Fruit fly (Drosophila melanogaster) ovary, adult (tissue): ENCODE results near the gene Tb.

Source experiments
- CG17801 ChIP-seq: fragments of 200-800 bp; optimal IDR thresholded peaks from 2 replicates; lab custom pipeline; 2019; ENCODE audit warnings: missing biosample characterization, mild to moderate bottlenecking, missing genetic modification characterization, moderate library complexity; ENCODE audit not compliant: partially characterized antibody

The Tb gene

DNA sequence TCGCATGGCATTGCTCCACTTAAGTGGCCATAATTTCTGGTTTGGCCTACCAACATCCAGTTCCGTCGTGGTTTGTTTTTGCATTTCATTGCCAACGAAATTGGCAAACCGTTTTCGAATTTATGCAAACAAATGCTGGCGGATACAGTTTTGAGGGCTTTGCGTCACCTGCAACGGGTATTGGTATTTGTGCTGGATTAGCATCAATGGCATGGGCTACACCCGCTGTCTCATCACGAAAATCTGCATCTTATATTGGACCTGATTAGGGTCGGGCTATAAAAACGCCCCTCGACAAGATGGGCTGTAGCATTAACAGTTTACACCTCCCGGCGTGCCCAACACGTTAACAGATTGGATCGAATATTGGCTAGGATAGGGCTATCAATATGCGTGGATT is at the start of gene Tb:
Gene Tb, plus strand, starts transcription at position 301 of the 400 bp plus-strand sequence.
- no peak for TF ChIP-seq CG17801

DNA sequence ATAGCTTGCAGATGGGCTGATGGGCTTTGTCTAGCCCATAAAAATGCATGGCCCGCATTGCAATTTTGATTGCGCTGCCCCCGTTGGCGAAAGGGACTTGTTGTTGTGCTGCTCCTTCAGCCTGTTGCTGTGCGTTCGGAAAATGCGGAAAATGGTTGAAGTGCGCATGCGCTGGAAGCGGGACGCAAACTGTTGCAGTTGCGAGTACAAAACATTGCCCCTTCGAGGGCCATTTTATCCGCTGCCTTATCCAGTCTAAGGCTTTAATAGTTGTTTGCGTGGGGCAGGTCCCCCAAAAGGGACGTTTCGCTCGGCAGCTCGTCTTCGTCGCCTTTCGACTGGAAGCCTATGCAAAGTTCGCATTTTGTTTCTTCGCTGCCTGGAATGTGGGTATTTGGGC is 49.7 kb upstream of the Tb start:
- TF ChIP-seq CG17801, result no peak

DNA sequence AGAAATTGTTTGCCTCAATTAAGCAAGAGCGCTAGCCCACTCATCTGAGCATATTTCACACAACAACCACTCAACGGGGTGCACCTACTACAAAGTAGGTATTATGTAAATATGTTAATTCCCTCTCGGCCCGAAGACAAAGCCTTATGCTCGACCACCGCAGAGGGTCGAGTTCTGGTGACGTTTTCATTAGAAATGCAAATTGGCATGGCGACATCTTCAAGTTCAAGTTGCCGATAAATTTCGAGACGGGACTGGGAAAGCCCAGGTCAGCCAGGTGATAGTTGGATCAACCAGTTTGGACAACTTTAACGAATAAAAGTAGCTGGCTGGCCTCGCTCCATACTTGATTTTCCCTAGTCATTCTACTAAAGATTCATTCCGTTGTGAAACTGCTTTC is 40.8 kb upstream of the Tb start:
- TF ChIP-seq CG17801, result no peak

DNA sequence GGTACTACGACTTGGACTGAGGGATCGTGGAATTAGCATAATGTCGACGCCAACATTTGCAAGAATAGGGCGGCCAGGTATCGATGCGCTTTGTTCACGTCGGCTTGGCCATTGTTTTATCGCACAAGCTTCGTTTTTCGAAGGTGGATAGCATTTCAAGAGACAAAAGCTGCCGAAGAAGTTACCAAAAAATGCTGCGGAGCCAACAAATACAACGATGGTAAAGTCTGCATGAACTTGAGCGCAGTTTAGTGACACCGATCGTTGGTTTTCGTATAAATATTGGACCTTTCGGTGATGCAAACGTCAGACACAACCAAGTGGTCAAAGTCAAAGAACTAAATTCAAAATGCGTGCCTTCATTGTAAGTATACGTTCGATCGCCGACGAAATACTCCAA is 37.4 kb upstream of the Tb start, which contains the start of gene TwdlM:
Gene TwdlM, plus strand, starts transcription at position 301 of the 400 bp plus-strand sequence.
- no peak for TF ChIP-seq CG17801

DNA sequence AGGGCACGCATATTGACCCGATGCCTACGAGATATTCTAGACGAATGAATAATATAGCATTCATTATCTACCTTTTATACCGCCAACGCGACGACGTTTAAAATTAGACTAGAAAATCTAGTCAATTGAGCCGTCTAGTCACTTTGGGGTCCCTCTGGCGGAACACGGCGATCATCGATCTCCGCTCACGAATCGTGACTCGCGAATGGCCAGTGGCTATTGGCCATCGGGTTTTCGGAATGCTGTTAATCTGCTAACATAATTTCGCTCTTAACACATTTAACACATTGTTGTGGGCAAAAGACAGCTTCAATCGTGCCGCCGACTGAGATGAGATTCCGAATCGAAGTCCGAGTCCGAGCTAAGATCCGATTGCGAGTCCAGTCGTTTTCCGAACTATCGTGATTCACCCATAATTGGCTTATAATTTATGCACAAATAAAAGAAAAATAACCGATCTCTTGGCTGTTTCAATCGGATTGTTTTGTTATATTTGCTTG is 34.9 kb upstream of the Tb start, which contains the start of gene TwdlP:
Gene TwdlP, minus strand, starts transcription at position 51 of the 500 bp plus-strand sequence.
- no peak for TF ChIP-seq CG17801

DNA sequence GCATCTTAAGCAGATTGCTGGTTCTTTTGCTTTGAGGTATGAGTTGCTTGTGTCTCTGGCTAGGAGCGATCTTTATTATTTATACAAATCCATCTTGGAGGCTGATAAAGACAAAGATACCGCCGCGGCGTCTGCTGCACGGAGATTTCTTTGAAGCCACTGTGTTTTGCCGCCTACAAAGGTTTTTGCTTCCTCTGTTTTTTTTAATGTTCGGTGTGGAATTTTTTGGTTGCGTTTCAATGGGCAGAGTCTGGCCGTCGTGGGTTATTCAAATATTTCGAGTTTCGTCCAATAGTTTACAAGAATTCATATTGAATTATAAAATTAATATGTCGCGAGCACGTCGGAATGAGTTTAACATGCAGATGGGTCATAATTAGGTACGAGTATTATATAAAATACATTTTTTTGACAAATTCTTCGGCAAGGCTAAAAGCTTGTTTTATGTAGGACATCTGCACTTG is 32.7 kb upstream of the Tb start, which contains the start of gene TwdlB:
Gene TwdlB, minus strand, starts transcription at position 51 of the 464 bp plus-strand sequence.
- TF ChIP-seq CG17801, result no peak

DNA sequence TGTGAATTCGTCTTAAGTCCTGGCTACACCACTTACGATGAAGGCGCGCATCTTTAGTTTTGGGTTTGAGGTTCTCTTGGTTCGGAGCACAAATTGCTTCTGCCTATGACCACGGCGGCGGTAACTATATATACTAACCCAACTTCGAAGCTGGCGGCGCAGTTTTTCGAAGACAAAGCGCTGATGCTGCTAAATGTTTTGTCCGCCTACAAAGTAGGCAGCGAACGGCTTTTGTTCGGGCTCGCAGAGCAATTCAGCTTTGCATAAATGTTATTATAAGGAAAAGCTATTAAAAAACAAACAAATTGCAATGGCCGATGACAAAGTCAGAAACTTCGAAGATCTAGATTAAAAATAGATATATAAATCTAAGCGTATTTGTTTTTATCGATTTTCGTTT is 30.7 kb upstream of the Tb start, which contains the start of gene TwdlL:
Gene TwdlL, minus strand, starts transcription at position 101 of the 400 bp plus-strand sequence.
- TF ChIP-seq CG17801, result no peak

DNA sequence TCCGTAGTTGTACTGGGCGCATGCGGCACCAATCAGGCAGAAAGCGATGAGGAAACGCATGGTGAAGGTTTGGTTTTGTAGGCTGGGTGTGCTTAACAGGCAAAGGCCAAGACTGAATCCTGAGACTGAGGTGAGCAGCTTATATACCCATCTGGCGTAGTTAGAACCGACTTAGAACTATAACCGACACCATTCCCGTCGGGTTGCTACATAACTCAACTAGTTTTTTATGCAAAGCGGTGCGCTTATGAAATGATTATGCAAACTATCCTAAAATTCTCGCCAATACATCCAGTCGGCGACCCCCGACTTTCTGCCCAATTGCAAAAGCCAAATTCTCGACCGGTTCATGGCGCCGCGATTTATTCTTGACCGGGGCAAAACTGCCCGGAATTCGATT is 29.6 kb upstream of the Tb start, which contains the start of gene TwdlO:
Gene TwdlO, minus strand, starts transcription at position 101 of the 400 bp plus-strand sequence.
- no peak for TF ChIP-seq CG17801

DNA sequence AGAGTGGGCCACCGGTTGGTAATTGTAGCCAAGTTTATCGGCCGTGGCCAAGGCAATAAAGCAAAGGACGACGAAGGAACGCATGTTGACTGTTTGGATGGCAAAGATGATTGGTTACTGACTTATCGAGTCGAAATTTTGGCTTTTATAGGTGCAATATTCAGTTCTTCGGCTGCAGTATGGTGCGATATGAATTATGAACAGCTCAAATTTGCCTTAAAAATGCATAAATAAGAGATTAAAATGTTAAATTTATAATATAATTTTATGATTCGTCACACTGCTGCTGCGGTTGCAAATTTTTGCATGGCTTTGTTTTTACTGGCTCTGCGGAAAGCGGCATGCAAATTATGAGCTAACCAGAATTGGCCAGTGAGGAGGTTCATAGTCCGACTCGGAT is 27.6 kb upstream of the Tb start, which contains the start of gene TwdlK:
Gene TwdlK, minus strand, starts transcription at position 101 of the 400 bp plus-strand sequence.
- no peak for TF ChIP-seq CG17801

DNA sequence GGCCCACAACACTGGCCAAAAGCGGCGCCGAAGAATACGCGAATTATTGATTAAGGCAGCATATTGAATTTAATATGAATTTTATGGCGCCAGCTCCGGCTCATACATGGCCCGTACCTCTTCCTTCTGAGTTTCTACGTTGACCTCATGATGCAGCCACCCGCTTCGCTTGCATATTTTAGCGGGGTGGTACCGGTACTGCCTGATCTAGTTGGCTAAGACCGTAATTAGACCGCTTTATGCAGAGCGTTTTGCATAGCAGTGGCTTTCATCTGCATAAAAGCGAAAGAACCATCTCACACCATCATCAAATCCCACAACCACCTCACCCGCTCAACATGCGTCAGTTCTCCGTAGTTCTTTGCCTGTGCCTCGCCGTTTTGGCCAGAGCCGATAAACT is 26.6 kb upstream of the Tb start, which contains the start of gene TwdlJ:
Gene TwdlJ, plus strand, starts transcription at position 301 of the 400 bp plus-strand sequence.
- TF ChIP-seq CG17801, result no peak

DNA sequence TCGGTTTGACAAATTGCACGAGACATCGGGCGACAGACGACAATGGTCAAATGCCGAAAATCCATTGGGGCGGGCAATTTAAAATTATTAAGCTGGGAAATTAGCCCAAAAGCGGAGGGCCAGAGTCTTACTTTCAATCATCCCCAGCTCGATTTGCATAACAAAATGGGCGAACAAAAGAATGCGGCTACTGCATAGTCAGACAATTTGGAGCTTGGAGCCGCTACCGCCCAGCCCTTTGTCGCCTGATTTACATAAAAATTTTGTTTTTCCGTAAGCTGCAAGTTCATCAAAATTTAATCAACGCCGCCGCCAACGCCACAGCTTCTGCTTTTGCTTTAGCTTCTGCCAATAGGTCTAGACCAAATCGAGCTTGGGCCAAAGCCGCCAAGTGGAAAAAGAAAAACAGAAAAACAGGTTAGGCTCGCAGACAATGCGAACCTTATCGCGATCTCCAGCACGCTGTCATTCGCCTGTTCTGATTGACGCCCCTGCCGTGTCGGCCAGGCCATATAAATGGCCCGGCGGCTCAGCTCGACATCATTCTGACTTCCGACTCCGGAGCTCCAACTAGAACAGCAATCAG is 24.8 kb upstream of the Tb start, which contains the start of gene TwdlN:
Gene TwdlN, plus strand, starts transcription at position 536 of the 586 bp plus-strand sequence.
- no peak for TF ChIP-seq CG17801

DNA sequence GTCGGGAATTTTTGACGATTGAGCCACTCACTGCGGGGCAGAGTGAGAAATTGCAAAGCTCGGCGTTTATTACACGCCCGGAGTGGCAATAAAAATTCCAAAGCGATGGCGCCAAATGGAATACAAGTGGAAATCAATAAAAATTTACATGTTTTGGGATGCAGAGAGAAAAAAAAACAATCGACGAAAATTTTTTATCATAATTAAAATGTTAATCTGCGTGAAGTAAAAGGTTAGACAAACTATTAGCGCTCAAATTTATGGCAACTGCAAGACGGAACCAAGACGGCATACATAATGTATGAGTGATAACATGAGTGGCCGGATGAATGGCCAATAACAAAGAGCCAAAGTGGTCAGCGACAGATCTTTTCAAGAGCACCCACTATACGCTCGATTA is 23.2 kb upstream of the Tb start:
- no peak for TF ChIP-seq CG17801

DNA sequence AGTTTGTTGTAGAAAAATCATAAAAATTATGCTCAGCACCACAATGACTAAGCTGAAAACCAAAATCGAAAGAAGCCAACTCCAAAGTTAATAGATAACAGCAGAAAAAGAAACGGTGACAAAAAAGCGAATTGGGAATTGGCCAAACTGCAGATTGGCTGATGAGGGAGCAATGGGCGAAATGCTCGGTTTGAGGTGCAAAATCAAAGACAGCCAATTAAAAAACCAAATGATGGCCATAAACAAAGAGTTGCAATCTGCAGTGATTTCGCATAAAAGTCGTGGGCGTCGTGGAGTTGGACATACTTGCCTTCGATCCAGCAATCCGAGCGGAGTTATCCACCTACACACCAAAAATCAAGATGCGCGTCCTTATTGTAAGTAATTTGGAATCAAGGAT is 22.8 kb upstream of the Tb start, which contains the start of gene TwdlH:
Gene TwdlH, plus strand, starts transcription at position 301 of the 400 bp plus-strand sequence.
- TF ChIP-seq CG17801, result no peak

DNA sequence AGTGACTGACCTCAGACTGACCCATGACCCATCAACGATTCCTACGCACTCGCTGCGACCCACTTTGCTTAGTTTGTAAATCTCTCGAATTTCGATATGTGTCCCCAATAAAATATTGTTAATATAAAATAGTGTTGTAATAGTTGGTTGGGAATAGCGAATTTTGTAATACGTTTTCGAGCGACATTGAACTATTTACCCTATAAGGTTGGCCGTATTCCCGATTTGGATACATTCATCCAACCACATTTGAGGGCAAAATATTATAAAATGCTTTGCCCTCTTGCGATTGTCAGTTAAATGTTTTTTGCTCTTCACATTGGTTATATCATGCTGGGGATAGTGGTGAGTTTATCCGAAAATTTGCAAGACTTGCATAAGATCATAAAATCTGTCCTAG is 21.7 kb upstream of the Tb start, which contains the start of gene TwdlR:
Gene TwdlR, plus strand, starts transcription at position 301 of the 400 bp plus-strand sequence.
- no peak for TF ChIP-seq CG17801

DNA sequence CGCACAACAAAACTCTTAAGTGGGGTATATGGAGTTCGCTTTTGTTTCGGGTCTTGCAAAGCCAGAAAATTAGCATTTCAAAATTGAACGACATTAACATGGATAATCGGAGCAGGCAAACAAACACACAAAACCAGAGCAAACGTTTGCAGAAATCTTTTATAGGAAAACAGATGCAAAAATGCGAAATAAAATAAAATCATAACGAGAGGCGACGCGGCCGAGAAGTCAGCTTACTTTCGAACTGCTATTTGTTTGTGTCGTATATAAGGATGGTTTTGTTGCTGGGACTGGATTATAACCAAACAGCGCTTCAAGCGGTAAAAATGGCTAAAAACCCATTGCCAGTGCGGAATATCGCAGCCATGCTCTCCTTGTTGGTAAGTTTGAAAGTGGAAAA is 19.9 kb upstream of the Tb start, which contains the start of gene TwdlS:
Gene TwdlS, plus strand, starts transcription at position 301 of the 400 bp plus-strand sequence.
- TF ChIP-seq CG17801, result no peak

DNA sequence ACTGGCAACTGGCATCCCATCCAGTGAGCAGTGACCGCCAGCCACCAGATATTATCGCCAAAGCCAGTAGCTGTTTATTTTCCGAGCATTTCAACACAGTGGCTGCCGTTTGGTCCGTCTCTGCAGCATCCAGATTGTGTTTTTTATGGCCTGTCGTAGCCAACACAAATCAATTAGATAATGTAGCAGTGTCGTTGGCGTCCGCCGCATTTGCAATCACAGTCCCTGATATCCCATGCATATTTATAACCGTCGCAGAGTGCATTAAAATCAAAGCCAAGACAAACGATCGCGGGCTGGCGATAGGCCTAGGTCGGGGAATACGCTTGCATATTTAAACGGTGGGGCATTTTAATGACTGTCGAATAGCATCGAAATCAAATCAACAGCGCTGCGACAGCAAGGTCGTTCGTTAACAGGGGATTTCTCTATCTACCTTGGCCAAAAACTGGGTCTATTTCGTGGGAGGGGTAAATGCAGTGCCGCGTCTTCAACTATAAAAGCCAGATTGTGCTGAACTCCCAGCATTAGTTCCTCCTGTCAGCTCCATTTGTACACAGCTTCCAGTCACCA is 16.7 kb upstream of the Tb start, which contains the start of gene TwdlD:
Gene TwdlD, plus strand, starts transcription at position 523 of the 573 bp plus-strand sequence.
- TF ChIP-seq CG17801, result no peak

DNA sequence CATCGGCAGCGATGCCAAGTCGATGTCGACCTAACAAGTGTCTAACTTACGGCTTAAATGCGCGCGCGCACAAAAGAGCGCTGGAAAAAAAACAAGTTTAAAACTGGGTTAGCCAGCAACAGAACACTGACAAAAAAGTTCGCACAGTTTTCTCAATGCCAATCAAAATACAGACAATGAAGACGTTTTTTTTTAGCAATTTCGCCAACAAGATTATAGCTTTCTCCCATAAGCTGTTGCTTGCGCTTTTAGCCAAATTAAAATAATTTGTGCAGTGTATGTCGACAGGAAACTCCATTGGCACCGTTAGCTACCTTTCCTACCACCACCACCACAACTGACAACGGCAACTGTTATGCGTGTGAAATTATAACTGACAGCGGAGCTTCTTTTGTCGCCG is 1.6 kb upstream of the Tb start:
- TF ChIP-seq CG17801, result no peak
